Worm (Caenorhabditis elegans): ENCODE data around the gene H38K22.7.

Gene H38K22.7

ce11 chrIII:4364974-4365373 lies 43.5 kb downstream of the H38K22.7 start, which contains the start of gene ckb-1:
Gene ckb-1, plus strand, starts transcription at chrIII:4365274.
- no peak for TF ChIP-seq hmg-4 (GFP tag; optimal IDR thresholded peaks at IDR 0.05)
- no peak for TF ChIP-seq tbx-11 (GFP tag; IDR thresholded peaks at IDR 0.05)

ce11 chrIII:4367649-4368048 lies 46.1 kb downstream of the H38K22.7 start, which contains the start of gene ckb-2:
Gene ckb-2, plus strand, starts transcription at chrIII:4367949.
- TF ChIP-seq sea-1 (GFP tag; conservative IDR thresholded peaks at IDR 0.05) (no peak), ceh-36 (tag; optimal IDR thresholded peaks at IDR 0.05) (no peak)

- peak; percentile 77 for TF ChIP-seq tbx-11 (GFP tag; IDR thresholded peaks at IDR 0.05)
- TF ChIP-seq sea-1 (GFP tag; conservative IDR thresholded peaks at IDR 0.05): peak; percentile 75; the same call in 1 of the 2 replicates
- peak; percentile 40 for TF ChIP-seq hmbx-1 (tag; optimal IDR thresholded peaks at IDR 0.05)
- peak; percentile 87 for TF ChIP-seq aly-1 (tag; optimal IDR thresholded peaks at IDR 0.05)
- TF ChIP-seq hmg-4 (GFP tag; optimal IDR thresholded peaks at IDR 0.05): peak; percentile 75
- TF ChIP-seq ceh-13 (GFP tag; optimal IDR thresholded peaks at IDR 0.05): peak; percentile 22
- TF ChIP-seq B0310.2 (tag; optimal IDR thresholded peaks at IDR 0.05): peak; percentile 1
- peak; percentile 89 for TF ChIP-seq pes-1 (GFP tag; IDR thresholded peaks at IDR 0.05)
- peak; percentile 23 for TF ChIP-seq ceh-36 (tag; optimal IDR thresholded peaks at IDR 0.05)
- peak; percentile 85 for TF ChIP-seq flt-1 (GFP tag; IDR thresholded peaks at IDR 0.05)
- TF ChIP-seq ets-7 (tag; optimal IDR thresholded peaks at IDR 0.05): peak; percentile 40
- peak; percentile 82 for TF ChIP-seq tbx-37 (GFP tag; conservative IDR thresholded peaks at IDR 0.05)
- peak; percentile 86 for TF ChIP-seq scrt-1 (GFP tag; IDR thresholded peaks at IDR 0.05)
- TF ChIP-seq F13C5.2 (tag; optimal IDR thresholded peaks at IDR 0.05): peak; percentile 84
These were observed 47.9 kb downstream of the H38K22.7 start for ce11 chrIII:4369381-4369809.

ce11 chrIII:4370585-4370984 lies 49.1 kb downstream of the H38K22.7 start, which contains the start of gene ckb-3:
Gene ckb-3, plus strand, starts transcription at chrIII:4370885.
- TF ChIP-seq tbx-11 (GFP tag; IDR thresholded peaks at IDR 0.05) (no peak), F13C5.2 (tag; optimal IDR thresholded peaks at IDR 0.05) (no peak), hnd-1 (tag; optimal IDR thresholded peaks at IDR 0.05) (no peak), flt-1 (GFP tag; IDR thresholded peaks at IDR 0.05) (no peak), ceh-13 (GFP tag; optimal IDR thresholded peaks at IDR 0.05) (no peak), ama-1 (optimal IDR thresholded peaks at IDR 0.05) (no peak), pes-1 (GFP tag; IDR thresholded peaks at IDR 0.05) (no peak), ceh-36 (tag; optimal IDR thresholded peaks at IDR 0.05) (no peak), B0310.2 (tag; optimal IDR thresholded peaks at IDR 0.05) (no peak), tra-4 (tag; optimal IDR thresholded peaks at IDR 0.05) (no peak), scrt-1 (GFP tag; IDR thresholded peaks at IDR 0.05) (no peak), hmg-4 (GFP tag; optimal IDR thresholded peaks at IDR 0.05) (no peak), hmbx-1 (tag; optimal IDR thresholded peaks at IDR 0.05) (no peak), tbx-37 (GFP tag; conservative IDR thresholded peaks at IDR 0.05) (no peak), ets-7 (tag; optimal IDR thresholded peaks at IDR 0.05) (no peak), sea-1 (GFP tag; conservative IDR thresholded peaks at IDR 0.05) (no peak), aly-1 (tag; optimal IDR thresholded peaks at IDR 0.05) (no peak)

All from whole organism, early embryonic.